Worm (Caenorhabditis elegans) whole organism, L4 larva: ENCODE results near the gene rsef-1.

Experiments
- F37D6.2 ChIP-seq: sonication (generic microtip); optimal IDR thresholded peaks from 2 replicates; lab custom pipeline; 2016; ENCODE audit warnings: mild to moderate bottlenecking, missing genetic modification characterization, missing compliant biosample characterization
- R02D3.7 ChIP-seq: fragments of 150-350 bp; sonication (generic microtip); optimal IDR thresholded peaks from 3 replicates; lab custom pipeline; 2014; ENCODE audit warnings: missing biosample characterization, missing genetic modification characterization
- T26A8.4 ChIP-seq: fragments of 200-800 bp; sonication (Bioruptor generic); IDR thresholded peaks from 2 replicates; pipeline ENCODE4 v1.3.6; 2022; ENCODE audit warnings: missing genetic modification characterization, missing compliant biosample characterization
- Y105C5A.15 ChIP-seq: fragments of 200-800 bp; sonication (Bioruptor generic); IDR thresholded peaks from 2 replicates; pipeline ENCODE4 v1.3.6; 2022; ENCODE audit warnings: missing genetic modification characterization, missing compliant biosample characterization
- aha-1 ChIP-seq: fragments of 150-350 bp; peaks from one replicate; lab custom pipeline; 2014; ENCODE audit warnings: missing biosample characterization, missing genetic modification characterization
- ceh-20 ChIP-seq: fragments of 200-800 bp; sonication (Bioruptor generic); IDR thresholded peaks from 2 replicates; pipeline ENCODE4 v1.3.6; 2022; ENCODE audit warnings: missing genetic modification reagents, missing genetic modification characterization, missing compliant biosample characterization
- ceh-32 ChIP-seq: sonication (generic microtip); optimal IDR thresholded peaks from 2 replicates; lab custom pipeline; 2016; ENCODE audit warnings: mild to moderate bottlenecking, missing genetic modification characterization, missing compliant biosample characterization; ENCODE audit not compliant: poor library complexity
- ceh-62 ChIP-seq: sonication (generic microtip); optimal IDR thresholded peaks from 2 replicates; lab custom pipeline; 2017; ENCODE audit warnings: missing biosample characterization, missing genetic modification characterization
- ces-1 ChIP-seq: fragments of 150-350 bp; sonication (generic microtip); optimal IDR thresholded peaks from 4 replicates; lab custom pipeline; 2014; ENCODE audit warnings: missing biosample characterization, missing genetic modification reagents, missing genetic modification characterization
- cey-2 ChIP-seq: sonication (generic microtip); optimal IDR thresholded peaks from 3 replicates; lab custom pipeline; 2017; ENCODE audit warnings: missing genetic modification characterization, mild to moderate bottlenecking, missing compliant biosample characterization, antibody characterized with exemption, borderline replicate concordance; ENCODE audit not compliant: insufficient read depth
- ctbp-1 ChIP-seq: fragments of 200-800 bp; sonication (Bioruptor generic); IDR thresholded peaks from 2 replicates; pipeline ENCODE4 v1.3.6; 2022; ENCODE audit warnings: missing genetic modification reagents, missing genetic modification characterization, missing compliant biosample characterization
- daf-16 ChIP-seq, 3 experiments: sonication (generic microtip); optimal IDR thresholded peaks; 2 replicates each; lab custom pipeline; 2016 to 2017; ENCODE audit warnings: missing genetic modification characterization in 3 of 3, missing genetic modification reagents in 3 of 3, mild to moderate bottlenecking in 2 of 3, missing compliant biosample characterization in 2 of 3, missing biosample characterization in 1 of 3, moderate library complexity in 1 of 3
- dmd-6 ChIP-seq: fragments of 200-800 bp; sonication (Bioruptor generic); IDR thresholded peaks from 2 replicates; pipeline ENCODE4 v1.3.6; 2022; ENCODE audit warnings: missing genetic modification reagents, missing genetic modification characterization, missing compliant biosample characterization
- dve-1 ChIP-seq: sonication (generic microtip); optimal IDR thresholded peaks from 2 replicates; lab custom pipeline; 2017; ENCODE audit warnings: antibody characterized with exemption, mild to moderate bottlenecking, missing genetic modification characterization, missing compliant biosample characterization; ENCODE audit not compliant: insufficient read depth
- fkh-10 ChIP-seq: fragments of 150-350 bp; optimal IDR thresholded peaks from 2 replicates; lab custom pipeline; 2014; ENCODE audit warnings: missing biosample characterization, missing genetic modification reagents, missing genetic modification characterization
- fos-1 ChIP-seq: fragments of 150-350 bp; optimal IDR thresholded peaks from 2 replicates; lab custom pipeline; 2014; ENCODE audit warnings: missing biosample characterization, missing genetic modification characterization
- hif-1 ChIP-seq, 2 experiments: sonication (generic microtip); optimal IDR thresholded peaks; 2 replicates each; lab custom pipeline; 2016 to 2017; ENCODE audit warnings: missing compliant biosample characterization in 2 of 2, missing genetic modification characterization in 2 of 2, missing genetic modification reagents in 2 of 2, missing genotype in 2 of 2, mild to moderate bottlenecking in 1 of 2
- hlh-30 ChIP-seq: sonication (generic microtip); optimal IDR thresholded peaks from 2 replicates; lab custom pipeline; 2017; ENCODE audit warnings: antibody characterized with exemption, mild to moderate bottlenecking, missing genetic modification characterization, missing compliant biosample characterization; ENCODE audit not compliant: insufficient read depth
- hmg-1.1 ChIP-seq: fragments of 200-800 bp; sonication (Bioruptor generic); IDR thresholded peaks from 2 replicates; pipeline ENCODE4 v1.3.6; 2022; ENCODE audit warnings: missing genetic modification reagents, missing genetic modification characterization, missing compliant biosample characterization
- jun-1 ChIP-seq: fragments of 150-350 bp; optimal IDR thresholded peaks from 2 replicates; lab custom pipeline; 2014; ENCODE audit warnings: missing biosample characterization, missing genetic modification reagents, missing genetic modification characterization
- lin-38 ChIP-seq: fragments of 200-800 bp; sonication (Bioruptor generic); IDR thresholded peaks from 2 replicates; pipeline ENCODE4 v1.3.6; 2022; ENCODE audit warnings: missing genetic modification reagents, missing genetic modification characterization, missing compliant biosample characterization
- lsy-2 ChIP-seq, 2 experiments: fragments of 150-350 bp in 1 of 2; sonication (generic microtip) in 1 of 2; optimal IDR thresholded peaks; 2 replicates each; lab custom pipeline; 2014 to 2017; ENCODE audit warnings: missing biosample characterization in 2 of 2, missing genetic modification characterization in 2 of 2
- madf-9 ChIP-seq: fragments of 200-800 bp; sonication (Bioruptor generic); conservative IDR thresholded peaks from 2 replicates; pipeline ENCODE4 v1.3.6; 2022; ENCODE audit warnings: missing genetic modification reagents, missing genetic modification characterization, missing compliant biosample characterization
- mdl-1 ChIP-seq, 2 experiments: fragments of 150-350 bp in 1 of 2; sonication (generic microtip) in 1 of 2; optimal IDR thresholded peaks; 2 replicates each; lab custom pipeline; 2014 to 2017; ENCODE audit warnings: missing biosample characterization in 2 of 2, missing genetic modification characterization in 2 of 2
- mep-1 ChIP-seq: fragments of 150-350 bp; sonication (generic microtip); optimal IDR thresholded peaks from 3 replicates; lab custom pipeline; 2014; ENCODE audit warnings: missing biosample characterization, missing genetic modification characterization
- mes-2 ChIP-seq: sonication (generic microtip); optimal IDR thresholded peaks from 2 replicates; lab custom pipeline; 2016; ENCODE audit warnings: missing genotype, mild to moderate bottlenecking, missing genetic modification characterization, missing compliant biosample characterization; ENCODE audit not compliant: poor library complexity, severe bottlenecking
- mxl-3 ChIP-seq: fragments of 200-800 bp; sonication (Bioruptor generic); optimal IDR thresholded peaks from 2 replicates; lab custom pipeline; 2018; ENCODE audit warnings: mild to moderate bottlenecking, missing genetic modification characterization, missing compliant biosample characterization
- nhr-10 ChIP-seq: fragments of 150-350 bp; optimal IDR thresholded peaks from 2 replicates; lab custom pipeline; 2014; ENCODE audit warnings: missing biosample characterization, missing genetic modification characterization
- nhr-102 ChIP-seq: sonication (generic microtip); optimal IDR thresholded peaks from 2 replicates; lab custom pipeline; 2016; ENCODE audit warnings: mild to moderate bottlenecking, missing genetic modification characterization, moderate library complexity, missing compliant biosample characterization
- nhr-28 ChIP-seq: fragments of 150-350 bp; optimal IDR thresholded peaks from 2 replicates; lab custom pipeline; 2014; ENCODE audit warnings: missing biosample characterization, missing genetic modification characterization
- nhr-48 ChIP-seq: sonication (generic microtip); optimal IDR thresholded peaks from 2 replicates; lab custom pipeline; 2016; ENCODE audit warnings: mild to moderate bottlenecking, missing genetic modification characterization, missing compliant biosample characterization
- pha-4 ChIP-seq, 2 experiments: fragments of 150-350 bp in 1 of 2; fragments of 200-800 bp in 1 of 2; sonication (Bioruptor generic) in 1 of 2; IDR thresholded peaks in 1 of 2; optimal IDR thresholded peaks in 1 of 2; 2 replicates each; pipeline versions ENCODE4 v1.3.6 to Lab custom; 2014 to 2022; ENCODE audit warnings: missing genetic modification characterization in 2 of 2, missing genetic modification reagents in 2 of 2, missing biosample characterization in 1 of 2, missing compliant biosample characterization in 1 of 2
- php-3 ChIP-seq: fragments of 200-800 bp; sonication (Bioruptor generic); IDR thresholded peaks from 2 replicates; pipeline ENCODE4 v1.3.6; 2022; ENCODE audit warnings: missing genetic modification reagents, missing genetic modification characterization, missing compliant biosample characterization
- pqm-1 ChIP-seq: sonication (generic microtip); optimal IDR thresholded peaks from 2 replicates; lab custom pipeline; 2017; ENCODE audit warnings: missing biosample characterization, missing genetic modification characterization
- rbr-2 ChIP-seq: sonication (generic microtip); optimal IDR thresholded peaks from 2 replicates; lab custom pipeline; 2016; ENCODE audit warnings: missing genotype, missing genetic modification characterization, missing compliant biosample characterization
- tag-97 ChIP-seq: fragments of 200-800 bp; sonication (Bioruptor generic); IDR thresholded peaks from 2 replicates; pipeline ENCODE4 v1.3.6; 2022; ENCODE audit warnings: missing genetic modification characterization, missing compliant biosample characterization
- tra-1 ChIP-seq: fragments of 200-800 bp; sonication (Bioruptor generic); IDR thresholded peaks from 2 replicates; pipeline ENCODE4 v1.3.6; 2022; ENCODE audit warnings: missing genetic modification reagents, missing genetic modification characterization, missing compliant biosample characterization
- unc-62 ChIP-seq, 3 experiments: fragments of 150-350 bp in 1 of 3; sonication (generic microtip); optimal IDR thresholded peaks in 2 of 3; peaks in 1 of 3; 1 replicate in 1 of 3; 2 replicates in 2 of 3; lab custom pipeline; 2014 to 2017; ENCODE audit warnings: missing biosample characterization in 3 of 3, missing genetic modification characterization in 3 of 3, missing genetic modification reagents in 3 of 3, missing genotype in 1 of 3
- vab-7 ChIP-seq: fragments of 200-800 bp; sonication (Bioruptor generic); IDR thresholded peaks from 2 replicates; pipeline ENCODE4 v1.3.6; 2022; ENCODE audit warnings: missing genetic modification reagents, missing genetic modification characterization, missing compliant biosample characterization
- zag-1 ChIP-seq: fragments of 150-350 bp; optimal IDR thresholded peaks from 2 replicates; lab custom pipeline; 2014; ENCODE audit warnings: missing biosample characterization, missing genetic modification characterization
- ztf-11 ChIP-seq: fragments of 150-350 bp; optimal IDR thresholded peaks from 2 replicates; lab custom pipeline; 2014; ENCODE audit warnings: missing biosample characterization, missing genetic modification characterization

The rsef-1 gene

ce11 chrX:3054394-3054793 lies 4.8 kb downstream of the rsef-1 start:
- TF ChIP-seq ceh-20 (GFP tag; lab: Robert Waterston, UW) (peak; percentile 62; the same call in 1 of the 2 replicates), cey-2 (tag; lab: Kevin White, UChicago) (no peak), php-3 (peak; percentile 79), tra-1 (GFP tag; lab: Robert Waterston, UW) (0 out of 2 replicates have a peak, but pooled peaks have one; percentile 16), dmd-6 (GFP tag; lab: Robert Waterston, UW) (peak; percentile 39), ceh-32 (no peak), nhr-48 (tag; lab: Kevin White, UChicago) (peak; percentile 51), unc-62 (GFP tag; optimal IDR thresholded peaks at IDR 0.05 in 1 of 2; lab: Kevin White, UChicago) (peak in 1 of 2 experiments; percentile 27), unc-62 (tag; optimal IDR thresholded peaks at IDR 0.05; lab: Kevin White, UChicago) (no peak), nhr-28 (peak; percentile 8)
- TF ChIP-seq, all 104 proteins: peak for 7

ce11 chrX:3051315-3051993 lies 7.7 kb downstream of the rsef-1 start:
- TF ChIP-seq madf-9 (GFP tag; lab: Robert Waterston, UW) (no peak), hlh-30 (tag; lab: Kevin White, UChicago) (no peak), ztf-11 (no peak), pqm-1 (tag; lab: Kevin White, UChicago) (no peak), ces-1 (GFP tag; lab: Kevin White, UChicago) (peak; percentile 80), aha-1 (peak; percentile 93), fkh-10 (GFP tag; lab: Kevin White, UChicago) (peak; percentile 38), mxl-3 (no peak), ctbp-1 (GFP tag; lab: Robert Waterston, UW) (0 out of 2 replicates have a peak, but pooled peaks have one; percentile 38)

- TF ChIP-seq pha-4 (GFP tag; IDR thresholded peaks at IDR 0.05; lab: Robert Waterston, UW): no peak
- no peak for TF ChIP-seq pha-4 (tag; optimal IDR thresholded peaks at IDR 0.05; lab: Kevin White, UChicago)
- TF ChIP-seq dve-1 (tag; lab: Kevin White, UChicago): peak; percentile 49
- no peak for TF ChIP-seq lin-38 (GFP tag; lab: Robert Waterston, UW)
- no peak for TF ChIP-seq T26A8.4 (GFP tag; lab: Robert Waterston, UW)
- no peak for TF ChIP-seq daf-16 (GFP tag; optimal IDR thresholded peaks at IDR 0.05; lab: Kevin White, UChicago)
- peak; percentile 32 for TF ChIP-seq daf-16 (tag; optimal IDR thresholded peaks at IDR 0.05; lab: Kevin White, UChicago)
- peak; percentile 51; the same call in 1 of the 2 replicates for TF ChIP-seq vab-7 (GFP tag; lab: Robert Waterston, UW)
- no peak for TF ChIP-seq tag-97
- peak; percentile 82 for TF ChIP-seq ctbp-1 (GFP tag; lab: Robert Waterston, UW)
- peak; percentile 72 for TF ChIP-seq mep-1 (tag; lab: Kevin White, UChicago)
- TF ChIP-seq mxl-3: peak; percentile 35
- no peak for TF ChIP-seq ceh-62 (tag; lab: Kevin White, UChicago)
- TF ChIP-seq fos-1 (tag; lab: Kevin White, UChicago): no peak
- peak; percentile 34 for TF ChIP-seq ceh-20 (GFP tag; lab: Robert Waterston, UW)
- TF ChIP-seq jun-1 (tag; lab: Kevin White, UChicago): no peak
- TF ChIP-seq mes-2 (tag; lab: Kevin White, UChicago): peak; percentile 51
- TF ChIP-seq R02D3.7 (tag; lab: Kevin White, UChicago): no peak
- no peak for TF ChIP-seq Y105C5A.15
- peak; percentile 64 for TF ChIP-seq aha-1
- TF ChIP-seq rbr-2 (tag; lab: Kevin White, UChicago): peak; percentile 61
- TF ChIP-seq hif-1 (tag; optimal IDR thresholded peaks at IDR 0.05; lab: Kevin White, UChicago): peak in 1 of 2 experiments; percentile 60
- TF ChIP-seq dmd-6 (GFP tag; lab: Robert Waterston, UW): peak; percentile 61
- TF ChIP-seq F37D6.2 (tag; lab: Kevin White, UChicago): peak; percentile 25
- TF ChIP-seq nhr-10: no peak
- no peak for TF ChIP-seq madf-9 (GFP tag; lab: Robert Waterston, UW)
- TF ChIP-seq tra-1 (GFP tag; lab: Robert Waterston, UW): 0 out of 2 replicates have a peak, but pooled peaks have one; percentile 17
- peak; percentile 77 for TF ChIP-seq fkh-10 (GFP tag; lab: Kevin White, UChicago)
- TF ChIP-seq zag-1 (tag; lab: Kevin White, UChicago): no peak
- peak; percentile 25 for TF ChIP-seq nhr-102
- TF ChIP-seq mdl-1 (tag; optimal IDR thresholded peaks at IDR 0.05; lab: Kevin White, UChicago): peak; percentile 2 to 24
- peak in 1 of 2 experiments; percentile 50 for TF ChIP-seq lsy-2 (tag; optimal IDR thresholded peaks at IDR 0.05; lab: Kevin White, UChicago)
- peak; percentile 61 for TF ChIP-seq hlh-30 (tag; lab: Kevin White, UChicago)
- peak; percentile 88 for TF ChIP-seq hmg-1.1 (GFP tag; lab: Robert Waterston, UW)
- TF ChIP-seq unc-62 (GFP tag; optimal IDR thresholded peaks at IDR 0.05 in 1 of 2; lab: Kevin White, UChicago): peak in 1 of 2 experiments; percentile 12
- no peak for TF ChIP-seq unc-62 (tag; optimal IDR thresholded peaks at IDR 0.05; lab: Kevin White, UChicago)
Measured at ce11 chrX:3049233-3049632, 10.0 kb downstream of the rsef-1 start.
